Worm (Caenorhabditis elegans): ENCODE measurements around the gene cup-5.

Gene cup-5

ce11 chrIII:7553693-7554226 lies 30.2 kb upstream of the cup-5 start:
- TF ChIP-seq unc-62 (GFP tag; optimal IDR thresholded peaks at IDR 0.05 in 1 of 2), result peak in 1 of 2 experiments; percentile 92
- no peak for TF ChIP-seq unc-62 (tag; optimal IDR thresholded peaks at IDR 0.05)
- TF ChIP-seq aha-1 (tag), result peak; percentile 36
- no peak for TF ChIP-seq ceh-32 (tag; optimal IDR thresholded peaks at IDR 0.05; ENCODE audit: poor library complexity)

ce11 chrIII:7554697-7555145 lies 29.3 kb upstream of the cup-5 start:
- TF ChIP-seq mes-2 (tag; optimal IDR thresholded peaks at IDR 0.05; ENCODE audit: poor library complexity, severe bottlenecking) (no peak), aha-1 (tag) (peak; percentile 65), jun-1 (tag; optimal IDR thresholded peaks at IDR 0.05) (no peak), zfp-3 (GFP tag; conservative IDR thresholded peaks at IDR 0.05) (no peak), mxl-3 (GFP tag; optimal IDR thresholded peaks at IDR 0.05) (no peak), dmd-8 (GFP tag; IDR thresholded peaks at IDR 0.05) (no peak), lin-39 (tag; optimal IDR thresholded peaks at IDR 0.05) (no peak), mdl-1 (tag; optimal IDR thresholded peaks at IDR 0.05) (peak in 1 of 2 experiments; percentile 2), ceh-20 (GFP tag; IDR thresholded peaks at IDR 0.05) (peak; percentile 81), mxl-2 (GFP tag; conservative IDR thresholded peaks at IDR 0.05) (no peak), daf-19 (GFP tag; conservative IDR thresholded peaks at IDR 0.05) (no peak), ctbp-1 (GFP tag; IDR thresholded peaks at IDR 0.05) (no peak), lsy-2 (tag; optimal IDR thresholded peaks at IDR 0.05) (peak in 1 of 2 experiments; percentile 48), dpl-1 (GFP tag; optimal IDR thresholded peaks at IDR 0.05) (no peak), hlh-11 (tag; optimal IDR thresholded peaks at IDR 0.05) (peak; percentile 8), ZK337.2 (GFP tag; IDR thresholded peaks at IDR 0.05) (no peak), unc-62 (GFP tag; optimal IDR thresholded peaks at IDR 0.05 in 1 of 2) (peak in 1 of 2 experiments; percentile 99), unc-62 (tag; optimal IDR thresholded peaks at IDR 0.05) (no peak), mep-1 (tag; optimal IDR thresholded peaks at IDR 0.05) (no peak), fkh-10 (GFP tag; optimal IDR thresholded peaks at IDR 0.05) (no peak)

ce11 chrIII:7555360-7555759 lies 28.6 kb upstream of the cup-5 start, which contains the start of gene ceh-13:
Gene ceh-13, plus strand, starts transcription at chrIII:7555660.
- TF ChIP-seq hlh-30 (tag; optimal IDR thresholded peaks at IDR 0.05; ENCODE audit: insufficient read depth) (no peak), madf-5 (GFP tag; IDR thresholded peaks at IDR 0.05) (no peak), lin-38 (GFP tag; IDR thresholded peaks at IDR 0.05) (no peak), snpc-4 (tag; optimal IDR thresholded peaks at IDR 0.05) (no peak), ces-1 (GFP tag; optimal IDR thresholded peaks at IDR 0.05) (no peak), egl-27 (tag; optimal IDR thresholded peaks at IDR 0.05) (no peak), nhr-77 (tag; optimal IDR thresholded peaks at IDR 0.05) (no peak), unc-130 (GFP tag; optimal IDR thresholded peaks at IDR 0.05) (no peak), dmd-8 (GFP tag; IDR thresholded peaks at IDR 0.05) (no peak), nhr-42 (GFP tag; IDR thresholded peaks at IDR 0.05) (no peak), Y48G9A.11 (GFP tag; IDR thresholded peaks at IDR 0.05) (no peak), daf-12 (tag; optimal IDR thresholded peaks at IDR 0.05) (no peak)

- no peak for TF ChIP-seq gei-8 (GFP tag; optimal IDR thresholded peaks at IDR 0.05)
- no peak for TF ChIP-seq tag-97 (GFP tag; IDR thresholded peaks at IDR 0.05)
- no peak for TF ChIP-seq pha-4 (GFP tag; IDR thresholded peaks at IDR 0.05)
- no peak for TF ChIP-seq pha-4 (tag; optimal IDR thresholded peaks at IDR 0.05)
- TF ChIP-seq ceh-20 (GFP tag; IDR thresholded peaks at IDR 0.05), result 0 out of 2 replicates have a peak, but pooled peaks have one; percentile 19
- peak; percentile 14 for TF ChIP-seq nhr-28 (tag; optimal IDR thresholded peaks at IDR 0.05)
- TF ChIP-seq unc-62 (GFP tag; optimal IDR thresholded peaks at IDR 0.05 in 1 of 2), result peak in 1 of 2 experiments; percentile 94
- no peak for TF ChIP-seq unc-62 (tag; optimal IDR thresholded peaks at IDR 0.05)
- peak; percentile 29 to 66 for TF ChIP-seq lsy-2 (tag; optimal IDR thresholded peaks at IDR 0.05)
- no peak for TF ChIP-seq nhr-11 (tag; optimal IDR thresholded peaks at IDR 0.05)
These were observed 26.0 kb upstream of the cup-5 start for ce11 chrIII:7557930-7558470.
